Worm (Caenorhabditis elegans) whole organism, L1 larva: ENCODE measurements around the gene K12H4.7.

Source experiments
- C16A3.4 ChIP-seq: fragments of 150-350 bp; optimal IDR thresholded peaks from 2 replicates; lab custom pipeline; 2014; ENCODE audit warnings: missing biosample characterization, missing genetic modification characterization
- Y116A8C.19 ChIP-seq: sonication (generic microtip); optimal IDR thresholded peaks from 2 replicates; lab custom pipeline; 2016; ENCODE audit warnings: missing compliant biosample characterization, missing genetic modification characterization, borderline replicate concordance
- aha-1 ChIP-seq: fragments of 150-350 bp; optimal IDR thresholded peaks from 2 replicates; lab custom pipeline; 2014; ENCODE audit warnings: missing biosample characterization, missing genetic modification characterization
- alr-1 ChIP-seq: fragments of 200-800 bp; sonication (Bioruptor generic); optimal IDR thresholded peaks from 2 replicates; lab custom pipeline; 2018; ENCODE audit warnings: borderline replicate concordance, mild to moderate bottlenecking, missing genetic modification characterization, missing compliant biosample characterization
- ceh-63 ChIP-seq: fragments of 200-800 bp; sonication (Bioruptor generic); optimal IDR thresholded peaks from 2 replicates; lab custom pipeline; 2018; ENCODE audit warnings: mild to moderate bottlenecking, missing genetic modification characterization, missing compliant biosample characterization
- ceh-88 ChIP-seq: fragments of 200-800 bp; sonication (Bioruptor generic); IDR thresholded peaks from 2 replicates; pipeline ENCODE4 v1.3.6; 2022; ENCODE audit warnings: missing genetic modification characterization, missing compliant biosample characterization
- ceh-90 ChIP-seq: sonication (generic microtip); optimal IDR thresholded peaks from 2 replicates; lab custom pipeline; 2016; ENCODE audit warnings: missing genetic modification characterization, missing compliant biosample characterization
- dpl-1 ChIP-seq, 3 experiments: fragments of 150-350 bp in 2 of 3; sonication (generic microtip) in 1 of 3; optimal IDR thresholded peaks; 2 replicates each; lab custom pipeline; 2014 to 2017; ENCODE audit warnings: missing biosample characterization in 3 of 3, missing genetic modification characterization in 3 of 3, missing genetic modification reagents in 3 of 3
- efl-1 ChIP-seq, 4 experiments: fragments of 150-350 bp; optimal IDR thresholded peaks in 3 of 4; peaks in 1 of 4; 1 replicate in 1 of 4; 2 replicates in 3 of 4; lab custom pipeline; 2014; ENCODE audit warnings: missing biosample characterization in 2 of 4, missing genetic modification characterization in 2 of 4, missing genetic modification reagents in 2 of 4
- egl-13 ChIP-seq: sonication (generic microtip); optimal IDR thresholded peaks from 2 replicates; lab custom pipeline; 2016; ENCODE audit warnings: missing genotype, missing genetic modification reagents, missing genetic modification characterization, missing compliant biosample characterization
- egl-27 ChIP-seq, 2 experiments: fragments of 150-350 bp in 1 of 2; sonication (generic microtip); optimal IDR thresholded peaks; 3 replicates each; lab custom pipeline; 2017 to 2018; ENCODE audit warnings: missing biosample characterization in 2 of 2, missing genetic modification characterization in 2 of 2, missing genetic modification reagents in 2 of 2
- elt-2 ChIP-seq: sonication (generic microtip); optimal IDR thresholded peaks from 2 replicates; lab custom pipeline; 2016; ENCODE audit warnings: missing genetic modification characterization, mild to moderate bottlenecking, inconsistent platforms, missing compliant biosample characterization, missing genetic modification reagents
- elt-3 ChIP-seq, 6 experiments: fragments of 150-350 bp in 1 of 6; sonication (generic microtip); optimal IDR thresholded peaks; 2 replicates each; lab custom pipeline; 2017 to 2018; ENCODE audit warnings: missing biosample characterization in 6 of 6, missing genetic modification characterization in 6 of 6, inconsistent platforms in 1 of 6
- fos-1 ChIP-seq: fragments of 150-350 bp; optimal IDR thresholded peaks from 2 replicates; lab custom pipeline; 2014; ENCODE audit warnings: missing biosample characterization, missing genetic modification characterization
- hlh-17 ChIP-seq: fragments of 200-800 bp; sonication (Bioruptor generic); optimal IDR thresholded peaks from 2 replicates; lab custom pipeline; 2018; ENCODE audit warnings: missing genetic modification characterization, mild to moderate bottlenecking, missing compliant biosample characterization, moderate library complexity, borderline replicate concordance
- hlh-4 ChIP-seq: sonication (generic microtip); optimal IDR thresholded peaks from 2 replicates; lab custom pipeline; 2016; ENCODE audit warnings: mild to moderate bottlenecking, missing genetic modification characterization, missing compliant biosample characterization
- irx-1 ChIP-seq: sonication (generic microtip); optimal IDR thresholded peaks from 2 replicates; lab custom pipeline; 2016; ENCODE audit warnings: missing genetic modification characterization, missing compliant biosample characterization
- jun-1 ChIP-seq: fragments of 150-350 bp; optimal IDR thresholded peaks from 2 replicates; lab custom pipeline; 2014; ENCODE audit warnings: missing biosample characterization, missing genetic modification reagents, missing genetic modification characterization
- lin-14 ChIP-seq: fragments of 200-800 bp; sonication (Bioruptor generic); optimal IDR thresholded peaks from 2 replicates; lab custom pipeline; 2018; ENCODE audit warnings: mild to moderate bottlenecking, missing genetic modification characterization, moderate library complexity, missing compliant biosample characterization
- lin-35 ChIP-seq, 2 experiments: fragments of 150-350 bp; optimal IDR thresholded peaks; 2 replicates each; lab custom pipeline; 2014; ENCODE audit warnings: missing biosample characterization in 2 of 2, missing genetic modification characterization in 2 of 2, missing genetic modification reagents in 2 of 2
- lin-39 ChIP-seq: fragments of 150-350 bp; optimal IDR thresholded peaks from 2 replicates; lab custom pipeline; 2014; ENCODE audit warnings: missing biosample characterization, missing genetic modification reagents, missing genetic modification characterization
- lsy-2 ChIP-seq, 2 experiments: fragments of 150-350 bp; optimal IDR thresholded peaks; 2 replicates each; lab custom pipeline; 2014; ENCODE audit warnings: missing biosample characterization in 2 of 2, missing genetic modification characterization in 2 of 2
- mdl-1 ChIP-seq, 2 experiments: fragments of 150-350 bp; optimal IDR thresholded peaks; 2 replicates each; lab custom pipeline; 2014 to 2017; ENCODE audit warnings: missing biosample characterization in 2 of 2, missing genetic modification characterization in 2 of 2, inconsistent platforms in 1 of 2
- mep-1 ChIP-seq: fragments of 150-350 bp; optimal IDR thresholded peaks from 2 replicates; lab custom pipeline; 2014; ENCODE audit warnings: missing biosample characterization, missing genetic modification characterization
- nhr-12 ChIP-seq: sonication (generic microtip); optimal IDR thresholded peaks from 2 replicates; lab custom pipeline; 2017; ENCODE audit warnings: missing biosample characterization, missing genetic modification characterization
- nhr-20 ChIP-seq: sonication (generic microtip); optimal IDR thresholded peaks from 2 replicates; lab custom pipeline; 2016; ENCODE audit warnings: mild to moderate bottlenecking, missing genetic modification characterization, missing compliant biosample characterization
- nhr-28 ChIP-seq: fragments of 150-350 bp; optimal IDR thresholded peaks from 2 replicates; lab custom pipeline; 2014; ENCODE audit warnings: missing biosample characterization, missing genetic modification characterization
- nhr-47 ChIP-seq: sonication (generic microtip); optimal IDR thresholded peaks from 2 replicates; lab custom pipeline; 2016; ENCODE audit warnings: mild to moderate bottlenecking, missing genetic modification characterization, moderate library complexity, missing compliant biosample characterization
- nhr-71 ChIP-seq: sonication (generic microtip); optimal IDR thresholded peaks from 2 replicates; lab custom pipeline; 2016; ENCODE audit warnings: mild to moderate bottlenecking, missing genetic modification characterization, moderate library complexity, missing compliant biosample characterization
- nhr-76 ChIP-seq: sonication (generic microtip); optimal IDR thresholded peaks from 2 replicates; lab custom pipeline; 2017; ENCODE audit warnings: missing biosample characterization, missing genetic modification characterization
- nhr-85 ChIP-seq: sonication (generic microtip); peaks from one replicate; lab custom pipeline; 2016; ENCODE audit warnings: missing genetic modification characterization, inconsistent platforms, missing compliant biosample characterization
- pag-3 ChIP-seq: sonication (generic microtip); optimal IDR thresholded peaks from 2 replicates; lab custom pipeline; 2017; ENCODE audit warnings: missing genetic modification characterization, mild to moderate bottlenecking, missing compliant biosample characterization, antibody characterized with exemption, borderline replicate concordance; ENCODE audit not compliant: insufficient read depth
- rnt-1 ChIP-seq: sonication (generic microtip); optimal IDR thresholded peaks from 2 replicates; lab custom pipeline; 2016; ENCODE audit warnings: mild to moderate bottlenecking, missing genetic modification characterization, moderate library complexity, missing compliant biosample characterization
- snpc-4 ChIP-seq: fragments of 150-350 bp; optimal IDR thresholded peaks from 2 replicates; lab custom pipeline; 2014; ENCODE audit warnings: missing biosample characterization, missing genetic modification characterization
- sox-4 ChIP-seq: sonication (generic microtip); optimal IDR thresholded peaks from 2 replicates; lab custom pipeline; 2016; ENCODE audit warnings: missing genetic modification characterization, missing compliant biosample characterization
- swsn-7 ChIP-seq: sonication (generic microtip); optimal IDR thresholded peaks from 2 replicates; lab custom pipeline; 2016; ENCODE audit warnings: missing genetic modification characterization, missing compliant biosample characterization
- tbx-2 ChIP-seq: sonication (generic microtip); optimal IDR thresholded peaks from 2 replicates; lab custom pipeline; 2016; ENCODE audit warnings: missing genetic modification characterization, missing compliant biosample characterization
- unc-30 ChIP-seq: sonication (generic microtip); optimal IDR thresholded peaks from 2 replicates; lab custom pipeline; 2017; ENCODE audit warnings: missing biosample characterization, missing genetic modification characterization
- unc-98 ChIP-seq: fragments of 200-800 bp; sonication (Bioruptor generic); IDR thresholded peaks from 2 replicates; pipeline ENCODE4 v1.3.6; 2022; ENCODE audit warnings: missing genetic modification characterization, missing compliant biosample characterization
- vab-15 ChIP-seq: sonication (generic microtip); optimal IDR thresholded peaks from 2 replicates; lab custom pipeline; 2017; ENCODE audit warnings: missing genotype, mild to moderate bottlenecking, missing genetic modification characterization, missing compliant biosample characterization
- zag-1 ChIP-seq: fragments of 150-350 bp; optimal IDR thresholded peaks from 2 replicates; lab custom pipeline; 2014; ENCODE audit warnings: missing biosample characterization, missing genetic modification characterization
- ztf-11 ChIP-seq, 2 experiments: sonication (generic microtip); optimal IDR thresholded peaks; 2 replicates each; lab custom pipeline; 2016 to 2017; ENCODE audit warnings: missing genetic modification characterization in 2 of 2, missing biosample characterization in 1 of 2, missing compliant biosample characterization in 1 of 2
- ztf-4 ChIP-seq: fragments of 150-350 bp; optimal IDR thresholded peaks from 2 replicates; lab custom pipeline; 2014; ENCODE audit warnings: missing biosample characterization, missing genetic modification characterization

Gene K12H4.7

ce11 chrIII:8085355-8085754 lies 34.5 kb upstream of the K12H4.7 start, which contains the start of the genes K06H7.7 and grp-1 (continued):
- TF ChIP-seq nhr-47 (tag; lab: Kevin White, UChicago) (peak; percentile 71), mep-1 (tag; lab: Kevin White, UChicago) (peak; percentile 85), sox-4 (no peak), lin-14 (GFP tag; lab: Kevin White, UChicago) (no peak), ceh-63 (GFP tag; lab: Kevin White, UChicago) (no peak), irx-1 (tag; lab: Kevin White, UChicago) (no peak), swsn-7 (tag; lab: Kevin White, UChicago) (peak; percentile 53), egl-27 (tag; optimal IDR thresholded peaks at IDR 0.05; lab: Kevin White, UChicago) (no peak), elt-3 (tag; optimal IDR thresholded peaks at IDR 0.05; lab: Kevin White, UChicago) (peak in 1 of 6 experiments; percentile 43), pag-3 (tag; lab: Kevin White, UChicago) (no peak), egl-13 (tag; lab: Kevin White, UChicago) (no peak), ceh-90 (tag; lab: Kevin White, UChicago) (no peak), lin-39 (tag; lab: Kevin White, UChicago) (no peak), aha-1 (tag; lab: Kevin White, UChicago) (no peak), nhr-28 (tag; lab: Kevin White, UChicago) (no peak), vab-15 (tag; lab: Kevin White, UChicago) (no peak), mdl-1 (tag; optimal IDR thresholded peaks at IDR 0.05; lab: Kevin White, UChicago) (no peak), Y116A8C.19 (tag; lab: Kevin White, UChicago) (no peak), nhr-71 (tag; lab: Kevin White, UChicago) (peak; percentile 73), hlh-4 (no peak), nhr-12 (tag; lab: Kevin White, UChicago) (no peak), nhr-76 (tag; lab: Kevin White, UChicago) (no peak), snpc-4 (peak; percentile 9), nhr-20 (tag; lab: Kevin White, UChicago) (peak; percentile 35), C16A3.4 (tag; lab: Kevin White, UChicago) (peak; percentile 36), hlh-17 (GFP tag; lab: Kevin White, UChicago) (no peak), ztf-11 (tag; optimal IDR thresholded peaks at IDR 0.05; lab: Kevin White, UChicago) (no peak), ztf-4 (no peak), unc-98 (no peak), jun-1 (tag; lab: Kevin White, UChicago) (peak; percentile 19), ceh-88 (GFP tag; lab: Robert Waterston, UW) (no peak)

ce11 chrIII:8080165-8080738 lies 29.4 kb upstream of the K12H4.7 start, which contains the start of the genes dcr-1 and apc-2:
Gene dcr-1 (minus strand): TSS chrIII:8080281.
Gene apc-2 (plus strand): TSS chrIII:8080629.
- TF ChIP-seq elt-2 (tag; lab: Kevin White, UChicago) (no peak), nhr-85 (tag; lab: Kevin White, UChicago) (peak; percentile 3), lin-35 (GFP tag; optimal IDR thresholded peaks at IDR 0.05; lab: Kevin White, UChicago) (peak in 1 of 2 experiments; percentile 56), unc-30 (no peak), tbx-2 (tag; lab: Kevin White, UChicago) (no peak), alr-1 (tag; lab: Kevin White, UChicago) (no peak), nhr-20 (tag; lab: Kevin White, UChicago) (no peak), lin-39 (tag; lab: Kevin White, UChicago) (no peak), lsy-2 (tag; optimal IDR thresholded peaks at IDR 0.05; lab: Kevin White, UChicago) (peak in 1 of 2 experiments; percentile 41), rnt-1 (tag; lab: Kevin White, UChicago) (no peak), dpl-1 (GFP tag; optimal IDR thresholded peaks at IDR 0.05; lab: Kevin White, UChicago) (peak in 1 of 3 experiments; percentile 60), egl-27 (tag; optimal IDR thresholded peaks at IDR 0.05; lab: Kevin White, UChicago) (no peak), zag-1 (tag; lab: Kevin White, UChicago) (no peak), aha-1 (tag; lab: Kevin White, UChicago) (no peak), efl-1 (optimal IDR thresholded peaks at IDR 0.05; lab: Kevin White, UChicago) (peak; percentile 22 to 36), efl-1 (GFP tag; optimal IDR thresholded peaks at IDR 0.05 in 1 of 2; lab: Kevin White, UChicago) (peak; percentile 26 to 89), fos-1 (tag; lab: Kevin White, UChicago) (no peak)
